Worm (Caenorhabditis elegans) whole organism, L4 larva: ENCODE results near the gene zim-1.

Experiments used
- F37D6.2 ChIP-seq: sonication (generic microtip); optimal IDR thresholded peaks from 2 replicates; lab custom pipeline; 2016; ENCODE audit warnings: mild to moderate bottlenecking, missing genetic modification characterization, missing compliant biosample characterization
- Y75B8A.6 ChIP-seq: fragments of 200-800 bp; sonication (Bioruptor generic); IDR thresholded peaks from 2 replicates; pipeline ENCODE4 v1.3.6; 2022; ENCODE audit warnings: missing genetic modification reagents, missing genetic modification characterization, missing compliant biosample characterization
- aha-1 ChIP-seq: fragments of 150-350 bp; peaks from one replicate; lab custom pipeline; 2014; ENCODE audit warnings: missing biosample characterization, missing genetic modification characterization
- attf-4 ChIP-seq: sonication (generic microtip); optimal IDR thresholded peaks from 3 replicates; lab custom pipeline; 2017; ENCODE audit warnings: missing biosample characterization, missing genetic modification characterization
- ceh-62 ChIP-seq: sonication (generic microtip); optimal IDR thresholded peaks from 2 replicates; lab custom pipeline; 2017; ENCODE audit warnings: missing biosample characterization, missing genetic modification characterization
- ceh-82 ChIP-seq: sonication (generic microtip); optimal IDR thresholded peaks from 2 replicates; lab custom pipeline; 2017; ENCODE audit warnings: missing biosample characterization, missing genetic modification characterization
- ces-1 ChIP-seq: fragments of 150-350 bp; sonication (generic microtip); optimal IDR thresholded peaks from 4 replicates; lab custom pipeline; 2014; ENCODE audit warnings: missing biosample characterization, missing genetic modification reagents, missing genetic modification characterization
- cey-2 ChIP-seq: sonication (generic microtip); optimal IDR thresholded peaks from 3 replicates; lab custom pipeline; 2017; ENCODE audit warnings: missing genetic modification characterization, mild to moderate bottlenecking, missing compliant biosample characterization, antibody characterized with exemption, borderline replicate concordance; ENCODE audit not compliant: insufficient read depth
- fkh-10 ChIP-seq: fragments of 150-350 bp; optimal IDR thresholded peaks from 2 replicates; lab custom pipeline; 2014; ENCODE audit warnings: missing biosample characterization, missing genetic modification reagents, missing genetic modification characterization
- gei-8 ChIP-seq: fragments of 200-800 bp; sonication (Bioruptor generic); optimal IDR thresholded peaks from 2 replicates; lab custom pipeline; 2018; ENCODE audit warnings: mild to moderate bottlenecking, missing genetic modification characterization, missing compliant biosample characterization
- hlh-11 ChIP-seq: fragments of 200-800 bp; sonication (Bioruptor generic); optimal IDR thresholded peaks from 2 replicates; lab custom pipeline; 2018; ENCODE audit warnings: mild to moderate bottlenecking, missing genetic modification characterization, missing compliant biosample characterization
- jun-1 ChIP-seq: fragments of 150-350 bp; optimal IDR thresholded peaks from 2 replicates; lab custom pipeline; 2014; ENCODE audit warnings: missing biosample characterization, missing genetic modification reagents, missing genetic modification characterization
- madf-5 ChIP-seq, 2 experiments: fragments of 200-800 bp; sonication (Bioruptor generic); IDR thresholded peaks; 2 replicates each; pipeline ENCODE4 v1.3.6; 2022; ENCODE audit warnings: missing compliant biosample characterization in 2 of 2, missing genetic modification characterization in 2 of 2
- mdl-1 ChIP-seq, 2 experiments: fragments of 150-350 bp in 1 of 2; sonication (generic microtip) in 1 of 2; optimal IDR thresholded peaks; 2 replicates each; lab custom pipeline; 2014 to 2017; ENCODE audit warnings: missing biosample characterization in 2 of 2, missing genetic modification characterization in 2 of 2
- nhr-111 ChIP-seq: fragments of 200-800 bp; sonication (Bioruptor generic); optimal IDR thresholded peaks from 2 replicates; lab custom pipeline; 2018; ENCODE audit warnings: mild to moderate bottlenecking, missing genetic modification characterization, missing compliant biosample characterization
- nhr-237 ChIP-seq: sonication (generic microtip); optimal IDR thresholded peaks from 2 replicates; lab custom pipeline; 2017; ENCODE audit warnings: missing biosample characterization, missing genetic modification characterization
- nhr-48 ChIP-seq: sonication (generic microtip); optimal IDR thresholded peaks from 2 replicates; lab custom pipeline; 2016; ENCODE audit warnings: mild to moderate bottlenecking, missing genetic modification characterization, missing compliant biosample characterization
- nhr-76 ChIP-seq: fragments of 150-350 bp; optimal IDR thresholded peaks from 2 replicates; lab custom pipeline; 2014; ENCODE audit warnings: missing biosample characterization, missing genetic modification characterization
- pqm-1 ChIP-seq: sonication (generic microtip); optimal IDR thresholded peaks from 2 replicates; lab custom pipeline; 2017; ENCODE audit warnings: missing biosample characterization, missing genetic modification characterization
- rbr-2 ChIP-seq: sonication (generic microtip); optimal IDR thresholded peaks from 2 replicates; lab custom pipeline; 2016; ENCODE audit warnings: missing genotype, missing genetic modification characterization, missing compliant biosample characterization
- saeg-2 ChIP-seq: fragments of 200-800 bp; sonication (Bioruptor generic); IDR thresholded peaks from 2 replicates; pipeline ENCODE4 v1.3.6; 2022; ENCODE audit warnings: missing genetic modification reagents, missing genetic modification characterization, missing compliant biosample characterization
- spr-3 ChIP-seq: fragments of 200-800 bp; sonication (Bioruptor generic); optimal IDR thresholded peaks from 2 replicates; lab custom pipeline; 2018; ENCODE audit warnings: mild to moderate bottlenecking, missing genetic modification characterization, missing compliant biosample characterization
- unc-39 ChIP-seq: sonication (generic microtip); optimal IDR thresholded peaks from 2 replicates; lab custom pipeline; 2017; ENCODE audit warnings: missing biosample characterization, missing genetic modification characterization
- unc-62 ChIP-seq, 3 experiments: fragments of 150-350 bp in 1 of 3; sonication (generic microtip); optimal IDR thresholded peaks in 2 of 3; peaks in 1 of 3; 1 replicate in 1 of 3; 2 replicates in 2 of 3; lab custom pipeline; 2014 to 2017; ENCODE audit warnings: missing biosample characterization in 3 of 3, missing genetic modification characterization in 3 of 3, missing genetic modification reagents in 3 of 3, missing genotype in 1 of 3
- zag-1 ChIP-seq: fragments of 150-350 bp; optimal IDR thresholded peaks from 2 replicates; lab custom pipeline; 2014; ENCODE audit warnings: missing biosample characterization, missing genetic modification characterization

The zim-1 gene

DNA sequence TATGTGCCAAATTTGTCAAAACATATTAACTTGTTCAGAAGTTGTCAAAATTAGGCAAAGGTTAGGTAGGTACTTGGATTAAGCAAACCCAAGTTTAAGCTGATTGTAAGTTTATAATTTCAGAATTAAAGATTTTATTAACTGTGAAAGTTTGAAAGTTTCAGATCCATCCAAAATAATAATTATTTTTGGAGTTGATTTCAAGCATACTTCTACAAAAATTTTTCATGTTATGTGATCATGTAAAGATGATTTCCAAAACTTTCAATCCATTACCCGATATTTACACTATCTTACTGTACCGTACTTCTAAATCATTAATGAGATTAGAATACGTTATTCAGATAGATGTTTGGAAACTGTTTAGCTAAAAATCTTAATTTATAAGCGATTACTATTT, 17.7 kb downstream of the zim-1 start:
- TF ChIP-seq aha-1 (peak; percentile 97), nhr-111 (GFP tag; lab: Kevin White, UChicago) (no peak)
- TF ChIP-seq, all 104 proteins: peak for 1

DNA sequence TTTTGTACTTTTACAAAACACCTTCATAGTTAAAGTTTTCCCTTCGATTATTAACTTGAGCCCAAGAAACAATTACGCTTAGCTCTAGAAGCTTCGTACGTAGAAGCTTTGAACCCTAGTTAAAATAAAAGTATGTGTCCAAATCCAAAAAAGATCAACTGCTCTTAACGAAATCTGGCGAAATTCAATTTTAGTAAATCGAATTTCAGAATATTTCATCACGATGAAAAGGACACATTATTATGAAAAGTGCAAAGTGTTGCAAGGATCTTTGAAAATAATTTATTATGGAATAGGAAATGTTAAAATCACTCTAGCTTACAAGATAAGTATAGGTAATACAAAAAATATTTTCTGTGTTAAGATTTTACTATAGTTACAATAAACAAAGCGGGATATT, 18.4 kb downstream of the zim-1 start:
- TF ChIP-seq unc-39 (tag; lab: Kevin White, UChicago) (no peak), ces-1 (GFP tag; lab: Kevin White, UChicago) (peak; percentile 68)

DNA sequence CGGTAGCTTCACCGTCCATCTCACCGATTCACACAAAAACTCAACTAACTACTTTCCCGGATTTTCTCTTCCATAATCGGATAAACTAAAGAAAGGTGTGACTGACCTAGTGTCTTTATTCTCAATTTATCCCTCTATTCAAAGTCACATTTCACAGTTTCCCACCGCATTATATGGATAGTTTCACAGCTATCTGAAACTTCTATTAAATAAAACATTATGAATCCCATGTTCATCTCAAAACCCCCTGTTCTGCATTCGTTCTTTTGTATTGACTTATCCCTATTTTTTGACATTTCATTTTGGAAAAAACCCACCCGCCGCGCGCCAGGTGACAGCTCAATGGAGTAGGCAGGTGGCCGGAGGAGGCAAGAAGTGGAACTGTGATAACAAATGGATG, 20.9 kb downstream of the zim-1 start:
- TF ChIP-seq rbr-2 (tag; lab: Kevin White, UChicago) (no peak), unc-62 (GFP tag; optimal IDR thresholded peaks at IDR 0.05 in 1 of 2; lab: Kevin White, UChicago) (peak in 1 of 2 experiments; percentile 95), unc-62 (tag; optimal IDR thresholded peaks at IDR 0.05; lab: Kevin White, UChicago) (no peak)
- TF ChIP-seq, all 104 proteins: peak for 1

DNA sequence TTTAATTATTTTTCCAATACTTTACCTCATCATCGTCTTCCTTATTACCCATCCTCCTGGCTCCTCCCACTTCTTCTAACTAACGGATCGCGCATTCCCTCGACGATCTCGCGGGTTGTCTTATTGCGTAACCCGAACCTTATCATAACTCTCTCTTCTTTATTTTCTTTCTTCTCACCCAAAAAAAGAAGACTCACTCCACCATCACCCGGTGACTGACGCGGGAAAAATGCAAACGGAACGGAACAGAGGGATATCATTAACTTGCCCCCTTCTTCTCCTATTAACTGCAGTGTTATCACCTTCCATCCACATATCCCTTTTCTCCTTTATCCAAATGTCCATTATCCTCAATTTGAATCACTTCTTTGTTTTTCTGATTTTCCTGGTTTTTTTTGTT, 23.2 kb downstream of the zim-1 start:
- TF ChIP-seq ceh-62 (tag; lab: Kevin White, UChicago), result no peak
- TF ChIP-seq mdl-1 (tag; optimal IDR thresholded peaks at IDR 0.05; lab: Kevin White, UChicago), result no peak
- no peak for TF ChIP-seq hlh-11 (tag; lab: Kevin White, UChicago)
- no peak for TF ChIP-seq jun-1
- TF ChIP-seq nhr-76, result no peak
- TF ChIP-seq ceh-82 (tag; lab: Kevin White, UChicago), result no peak
- TF ChIP-seq cey-2 (tag; lab: Kevin White, UChicago), result no peak
- no peak for TF ChIP-seq attf-4 (tag; lab: Kevin White, UChicago)
- no peak for TF ChIP-seq zag-1 (tag; lab: Kevin White, UChicago)

DNA sequence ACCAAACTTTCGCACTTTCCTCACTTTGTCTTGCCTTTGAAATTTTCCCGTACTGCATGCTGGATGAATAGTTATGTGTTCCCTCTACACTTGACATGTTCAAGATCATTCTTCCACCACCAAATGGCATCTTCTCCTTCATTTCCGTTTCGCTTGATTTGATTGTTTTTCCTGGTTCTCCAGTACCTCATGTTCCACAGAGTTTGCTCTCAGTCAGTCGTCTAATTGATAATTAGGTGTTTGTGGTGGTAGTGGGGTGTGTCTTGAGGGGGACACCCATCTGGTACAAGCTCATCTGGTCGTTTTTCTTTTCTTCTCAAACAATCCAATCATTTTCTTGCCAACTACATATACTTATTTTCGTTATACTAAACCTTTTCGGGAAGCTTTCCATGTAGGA, 24.1 kb downstream of the zim-1 start:
- TF ChIP-seq nhr-111 (GFP tag; lab: Kevin White, UChicago), result no peak
- TF ChIP-seq spr-3, result no peak
- no peak for TF ChIP-seq Y75B8A.6 (GFP tag; lab: Robert Waterston, UW)

DNA sequence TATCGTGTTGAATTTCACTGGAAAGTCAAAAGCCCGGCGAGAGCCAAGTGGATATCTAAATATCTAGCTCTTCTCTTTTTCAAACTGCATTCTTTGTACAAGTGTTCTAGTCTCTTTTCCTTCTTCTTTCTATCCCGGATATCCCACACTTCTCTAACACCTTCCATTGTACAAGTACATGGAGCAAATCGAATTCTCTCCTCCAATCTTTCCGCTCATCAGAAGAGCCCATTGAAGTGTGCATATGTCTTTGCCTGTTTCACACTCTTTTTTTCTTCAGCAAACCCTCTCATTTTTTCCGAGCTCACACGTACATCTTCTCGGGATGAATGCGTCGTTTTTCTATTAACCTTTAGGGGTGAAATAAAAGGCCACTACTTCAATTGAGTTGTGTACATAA, 26.6 kb downstream of the zim-1 start:
- TF ChIP-seq madf-5 (GFP tag; IDR thresholded peaks at IDR 0.05; lab: Robert Waterston, UW) (no peak), fkh-10 (peak; percentile 67), nhr-237 (tag; lab: Kevin White, UChicago) (no peak), rbr-2 (tag; lab: Kevin White, UChicago) (no peak), ces-1 (GFP tag; lab: Kevin White, UChicago) (peak; percentile 81), spr-3 (no peak)

DNA sequence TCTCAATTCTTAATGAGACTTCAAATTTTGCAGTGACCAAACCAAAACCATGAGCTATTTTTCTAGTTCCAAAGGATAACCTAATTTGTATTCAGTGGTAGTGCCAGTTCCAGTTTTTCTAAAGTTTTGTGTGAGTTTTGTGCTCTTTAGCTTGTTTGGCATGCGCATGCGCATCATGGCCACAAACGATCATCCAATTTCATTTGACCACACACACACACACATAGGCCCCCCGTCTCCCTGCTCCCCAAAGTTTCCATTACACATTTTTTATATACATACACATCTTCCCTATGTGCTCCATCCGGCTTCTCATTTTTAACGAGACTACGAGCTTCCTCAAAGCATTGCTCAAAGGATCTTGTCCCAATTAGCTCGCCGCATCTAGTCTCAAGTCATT, 27.6 kb downstream of the zim-1 start:
- no peak for TF ChIP-seq ces-1 (GFP tag; lab: Kevin White, UChicago)
- TF ChIP-seq aha-1, result peak; percentile 81
- no peak for TF ChIP-seq nhr-48 (tag; lab: Kevin White, UChicago)
- TF ChIP-seq saeg-2 (GFP tag; lab: Robert Waterston, UW), result no peak
- TF ChIP-seq, all 104 proteins: peak for 1

DNA sequence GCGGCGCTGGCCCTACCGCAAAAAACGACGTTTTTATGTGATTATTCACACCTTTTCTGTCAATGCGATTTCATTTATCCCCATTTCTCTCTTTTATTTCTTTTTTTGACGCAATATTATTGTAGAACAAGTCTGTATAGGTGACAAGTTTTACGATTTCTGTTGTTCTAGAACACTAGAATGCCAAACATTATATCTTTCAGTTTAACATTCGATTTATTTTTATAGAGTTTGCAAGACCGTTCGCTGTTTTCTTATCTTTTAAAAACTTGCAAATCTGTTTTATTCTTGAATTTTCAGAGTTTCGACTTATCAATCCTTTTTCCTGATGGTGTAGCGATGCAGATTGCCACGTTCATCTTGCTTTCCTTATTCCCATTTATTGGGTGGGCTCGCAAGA, 29.2 kb downstream of the zim-1 start, which contains the start of gene efn-2:
Gene efn-2 (plus strand): TSS at position 301 of the 400 bp plus-strand sequence.
- TF ChIP-seq gei-8 (GFP tag; lab: Kevin White, UChicago) (no peak), F37D6.2 (tag; lab: Kevin White, UChicago) (no peak), aha-1 (peak; percentile 3)

DNA sequence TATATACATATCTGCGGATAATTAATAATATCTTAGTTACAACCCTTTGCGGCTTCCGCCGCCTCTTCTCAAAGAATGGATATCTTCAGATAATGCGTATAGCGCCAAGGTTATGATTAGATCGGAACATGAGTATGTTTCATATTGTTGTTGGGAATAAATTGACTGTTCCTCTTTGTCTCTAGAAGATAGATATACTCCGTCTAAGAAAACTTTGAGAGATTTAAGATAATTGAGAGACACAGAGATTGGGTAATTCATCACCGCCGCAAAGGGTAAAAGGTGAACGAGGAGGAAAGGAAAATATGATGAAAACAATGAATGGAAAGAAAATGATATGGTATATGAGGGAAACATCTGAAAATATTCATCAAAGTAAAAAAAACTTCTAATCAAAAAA, 29.7 kb downstream of the zim-1 start:
- TF ChIP-seq pqm-1, result no peak
- peak in 1 of 2 experiments; percentile 24 for TF ChIP-seq unc-62 (GFP tag; optimal IDR thresholded peaks at IDR 0.05 in 1 of 2; lab: Kevin White, UChicago)
- TF ChIP-seq unc-62 (tag; optimal IDR thresholded peaks at IDR 0.05; lab: Kevin White, UChicago), result no peak
